Fruit fly (Drosophila melanogaster) whole organism, prepupa: ENCODE data around the gene CkIalpha.

Experiments used
- Blimp-1 ChIP-seq: fragments of 200-800 bp; sonication (Bioruptor generic); optimal IDR thresholded peaks from 3 replicates; lab custom pipeline; 2017; ENCODE audit warnings: missing biosample characterization, missing genetic modification characterization, mild to moderate bottlenecking, moderate library complexity, missing genetic modification reagents
- CG11762 ChIP-seq: fragments of 200-800 bp; sonication (Bioruptor generic); optimal IDR thresholded peaks from 3 replicates; lab custom pipeline; 2016; ENCODE audit warnings: missing biosample characterization, missing genetic modification characterization; ENCODE audit not compliant: insufficient read depth
- CG11902 ChIP-seq: fragments of 200-800 bp; sonication (Bioruptor generic); optimal IDR thresholded peaks from 3 replicates; lab custom pipeline; 2016; ENCODE audit warnings: missing biosample characterization, missing genetic modification characterization
- CG15336 ChIP-seq: fragments of 200-800 bp; sonication (Bioruptor generic); IDR thresholded peaks from 2 replicates; pipeline ENCODE4 v1.3.6; 2022; ENCODE audit warnings: missing biosample characterization, missing genetic modification characterization
- CG3032 ChIP-seq: fragments of 200-800 bp; optimal IDR thresholded peaks from 2 replicates; lab custom pipeline; 2019; ENCODE audit warnings: missing biosample characterization, mild to moderate bottlenecking, missing genetic modification characterization, moderate library complexity
- CG32006 ChIP-seq: fragments of 200-800 bp; sonication (Bioruptor generic); optimal IDR thresholded peaks from 3 replicates; lab custom pipeline; 2017; ENCODE audit warnings: missing biosample characterization, mild to moderate bottlenecking, missing genetic modification characterization
- CG4318 ChIP-seq: fragments of 200-800 bp; sonication (Bioruptor generic); optimal IDR thresholded peaks from 3 replicates; lab custom pipeline; 2017; ENCODE audit warnings: missing biosample characterization, mild to moderate bottlenecking, missing genetic modification characterization
- CG6276 ChIP-seq: fragments of 200-800 bp; sonication (Bioruptor generic); optimal IDR thresholded peaks from 2 replicates; lab custom pipeline; 2017; ENCODE audit warnings: missing biosample characterization, mild to moderate bottlenecking, missing genetic modification characterization
- CG6854 ChIP-seq: fragments of 200-800 bp; sonication (Bioruptor generic); optimal IDR thresholded peaks from 2 replicates; lab custom pipeline; 2017; ENCODE audit warnings: missing biosample characterization, mild to moderate bottlenecking, missing genetic modification characterization
- Eip78C ChIP-seq: fragments of 200-800 bp; sonication (Bioruptor generic); peaks from one replicate; lab custom pipeline; 2016; ENCODE audit warnings: missing biosample characterization, missing genetic modification characterization
- Hr4 ChIP-seq: fragments of 200-800 bp; sonication (Bioruptor generic); optimal IDR thresholded peaks from 3 replicates; lab custom pipeline; 2016; ENCODE audit warnings: missing biosample characterization, missing genetic modification characterization
- Lpt ChIP-seq: fragments of 200-800 bp; sonication (Bioruptor generic); optimal IDR thresholded peaks from 3 replicates; lab custom pipeline; 2016; ENCODE audit warnings: missing biosample characterization, missing genetic modification characterization
- Met ChIP-seq: fragments of 200-800 bp; sonication (Bioruptor generic); optimal IDR thresholded peaks from 3 replicates; lab custom pipeline; 2016; ENCODE audit warnings: missing biosample characterization, missing genetic modification characterization

DNA sequence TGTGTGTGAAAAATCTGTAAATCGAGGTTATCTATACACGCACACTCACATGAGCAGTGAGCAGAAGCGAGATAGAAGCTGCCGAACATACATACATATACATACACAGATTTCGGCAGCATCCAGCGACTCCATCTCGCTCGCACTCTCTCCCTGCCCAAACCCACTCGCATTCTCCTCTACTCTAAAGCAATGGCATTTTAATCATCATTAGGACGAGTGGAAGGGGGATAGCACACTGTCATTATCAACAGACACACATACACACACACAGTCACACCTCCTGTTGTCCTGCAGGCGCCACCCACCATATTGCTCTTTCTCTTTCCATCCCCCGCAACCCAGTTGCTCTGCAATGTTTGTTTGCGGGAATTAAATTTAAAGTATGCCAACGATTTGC is 19.4 kb upstream of the CkIalpha start:
- no peak for TF ChIP-seq Lpt
- no peak for TF ChIP-seq CG11902 (GFP tag; lab: Kevin White, UChicago)
- no peak for TF ChIP-seq Eip78C (GFP tag; lab: Kevin White, UChicago)
- no peak for TF ChIP-seq Hr4
- TF ChIP-seq CG11762 (GFP tag; lab: Kevin White, UChicago) = no peak
- no peak for TF ChIP-seq CG32006 (GFP tag; lab: Kevin White, UChicago)
- TF ChIP-seq CG6276 (GFP tag; lab: Kevin White, UChicago) = no peak
- TF ChIP-seq CG4318 = no peak
- TF ChIP-seq CG6854 (GFP tag; lab: Kevin White, UChicago) = no peak
- no peak for TF ChIP-seq CG3032
- no peak for TF ChIP-seq Met (GFP tag; lab: Kevin White, UChicago)
- TF ChIP-seq Blimp-1 (GFP tag; lab: Kevin White, UChicago) = no peak
- TF ChIP-seq CG15336 (GFP tag; lab: Robert Waterston, UW) = no peak
